Fruit fly (Drosophila melanogaster) whole organism, pupa: ENCODE results near the gene Tsr1.

ENCODE experiments used
- CG10348 ChIP-seq: fragments of 200-800 bp; sonication (Bioruptor generic); IDR thresholded peaks from 2 replicates; pipeline ENCODE4 v1.3.6; 2022; ENCODE audit warnings: missing biosample characterization, missing genetic modification characterization
- CG12605 ChIP-seq: fragments of 200-800 bp; sonication (Bioruptor generic); IDR thresholded peaks from 2 replicates; pipeline ENCODE4 v1.3.6; 2022; ENCODE audit warnings: missing biosample characterization, missing genetic modification characterization
- CG14655 ChIP-seq: fragments of 200-800 bp; sonication (Bioruptor generic); optimal IDR thresholded peaks from 3 replicates; lab custom pipeline; 2017; ENCODE audit warnings: mild to moderate bottlenecking, missing biosample characterization, missing genetic modification reagents, missing genetic modification characterization
- CG17806 ChIP-seq: fragments of 200-800 bp; sonication (Bioruptor generic); optimal IDR thresholded peaks from 2 replicates; lab custom pipeline; 2018; ENCODE audit warnings: missing biosample characterization, mild to moderate bottlenecking, missing genetic modification characterization, moderate library complexity
- CG32121 ChIP-seq: fragments of 200-800 bp; sonication (Bioruptor generic); IDR thresholded peaks from 2 replicates; pipeline ENCODE4 v1.3.6; 2022; ENCODE audit warnings: missing biosample characterization, missing genetic modification characterization
- CG8301 ChIP-seq: fragments of 200-800 bp; sonication (Bioruptor generic); optimal IDR thresholded peaks from 2 replicates; lab custom pipeline; 2018; ENCODE audit warnings: missing biosample characterization, mild to moderate bottlenecking, missing genetic modification characterization
- EcR ChIP-seq: fragments of 200-800 bp; sonication (Bioruptor generic); optimal IDR thresholded peaks from 3 replicates; lab custom pipeline; 2019; ENCODE audit warnings: missing biosample characterization, missing genetic modification characterization, mild to moderate bottlenecking, moderate library complexity, missing genetic modification reagents
- Ets98B ChIP-seq: fragments of 200-800 bp; sonication (Bioruptor generic); IDR thresholded peaks from 2 replicates; pipeline ENCODE4 v1.3.6; 2022; ENCODE audit warnings: missing biosample characterization, missing genetic modification characterization
- Pif1A ChIP-seq: fragments of 200-800 bp; sonication (Bioruptor generic); optimal IDR thresholded peaks from 3 replicates; lab custom pipeline; 2016; ENCODE audit warnings: missing biosample characterization, missing genetic modification characterization
- fd96Ca ChIP-seq: fragments of 200-800 bp; sonication (Bioruptor generic); IDR thresholded peaks from 3 replicates; pipeline ENCODE4 v1.3.6; 2022; ENCODE audit warnings: missing biosample characterization, missing genetic modification characterization

DNA sequence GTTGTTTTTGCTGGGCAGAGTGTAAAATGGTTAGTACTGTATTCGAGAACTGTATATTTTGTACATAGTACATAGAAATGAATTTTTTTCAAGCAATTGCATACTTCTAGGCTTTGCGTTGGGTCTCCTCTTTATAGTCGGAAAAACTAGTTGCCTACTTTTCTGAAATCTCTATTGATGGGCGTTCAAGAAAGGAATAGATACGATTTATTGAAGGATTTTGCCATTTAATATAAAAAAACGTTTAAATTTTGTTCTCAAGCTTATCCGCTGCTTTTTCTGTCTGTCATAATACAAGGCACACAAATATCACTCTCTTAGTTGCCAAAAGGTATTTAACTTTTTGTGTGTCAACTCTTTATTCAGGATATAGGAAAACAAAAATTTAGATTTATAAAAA lies 24.9 kb downstream of the Tsr1 start, which contains the start of gene CG32440:
- TF ChIP-seq EcR (GFP tag; lab: Kevin White, UChicago) (no peak), CG17806 (tag; lab: Kevin White, UChicago) (no peak), CG10348 (GFP tag; lab: Robert Waterston, UW) (no peak), CG14655 (GFP tag; lab: Kevin White, UChicago) (no peak), CG12605 (GFP tag; lab: Robert Waterston, UW) (no peak), CG8301 (tag; lab: Kevin White, UChicago) (no peak), Ets98B (GFP tag; lab: Robert Waterston, UW) (no peak), fd96Ca (GFP tag; lab: Robert Waterston, UW) (no peak), Pif1A (no peak), CG32121 (GFP tag; lab: Robert Waterston, UW) (no peak)
